Worm (Caenorhabditis elegans) whole organism, L3 larva: ENCODE data around the gene T22B7.4.

Source experiments
- R02D3.7 ChIP-seq: fragments of 150-350 bp; optimal IDR thresholded peaks from 2 replicates; lab custom pipeline; 2014; ENCODE audit warnings: missing biosample characterization, missing genetic modification characterization
- ZK546.5 ChIP-seq: sonication (generic microtip); optimal IDR thresholded peaks from 2 replicates; lab custom pipeline; 2017; ENCODE audit warnings: missing biosample characterization, missing genetic modification characterization
- aly-2 ChIP-seq: fragments of 150-350 bp; optimal IDR thresholded peaks from 2 replicates; lab custom pipeline; 2014; ENCODE audit warnings: missing biosample characterization, missing genetic modification characterization
- ceh-9 ChIP-seq: sonication (generic microtip); optimal IDR thresholded peaks from 2 replicates; lab custom pipeline; 2018; ENCODE audit warnings: missing biosample characterization, missing genetic modification characterization
- egl-27 ChIP-seq: sonication (generic microtip); optimal IDR thresholded peaks from 4 replicates; lab custom pipeline; 2017; ENCODE audit warnings: missing biosample characterization, missing genetic modification reagents, missing genetic modification characterization
- nhr-23 ChIP-seq: fragments of 150-350 bp; optimal IDR thresholded peaks from 2 replicates; lab custom pipeline; 2014; ENCODE audit warnings: missing biosample characterization, missing genetic modification reagents, missing genetic modification characterization
- nhr-76 ChIP-seq: fragments of 150-350 bp; sonication (generic microtip); optimal IDR thresholded peaks from 5 replicates; lab custom pipeline; 2014; ENCODE audit warnings: missing biosample characterization, missing genetic modification characterization
- pha-4 ChIP-seq: fragments of 150-350 bp; optimal IDR thresholded peaks from 2 replicates; lab custom pipeline; 2014; ENCODE audit warnings: missing biosample characterization, missing genetic modification reagents, missing genetic modification characterization
- pqm-1 ChIP-seq: fragments of 150-350 bp; optimal IDR thresholded peaks from 2 replicates; lab custom pipeline; 2017; ENCODE audit warnings: missing biosample characterization, missing genetic modification characterization, inconsistent platforms
- skn-1 ChIP-seq: fragments of 150-350 bp; optimal IDR thresholded peaks from 2 replicates; lab custom pipeline; 2014; ENCODE audit warnings: missing biosample characterization, missing genetic modification characterization
- snpc-4 ChIP-seq: fragments of 150-350 bp; optimal IDR thresholded peaks from 2 replicates; lab custom pipeline; 2014; ENCODE audit warnings: missing biosample characterization, missing genetic modification characterization
- unc-62 ChIP-seq: fragments of 150-350 bp; sonication (generic microtip); optimal IDR thresholded peaks from 4 replicates; lab custom pipeline; 2014; ENCODE audit warnings: missing biosample characterization, missing genetic modification reagents, missing genetic modification characterization
- ztf-11 ChIP-seq: fragments of 150-350 bp; optimal IDR thresholded peaks from 2 replicates; lab custom pipeline; 2014; ENCODE audit warnings: missing biosample characterization, missing genetic modification characterization
- ztf-4 ChIP-seq: fragments of 150-350 bp; optimal IDR thresholded peaks from 2 replicates; lab custom pipeline; 2014; ENCODE audit warnings: missing biosample characterization, missing genetic modification characterization

DNA sequence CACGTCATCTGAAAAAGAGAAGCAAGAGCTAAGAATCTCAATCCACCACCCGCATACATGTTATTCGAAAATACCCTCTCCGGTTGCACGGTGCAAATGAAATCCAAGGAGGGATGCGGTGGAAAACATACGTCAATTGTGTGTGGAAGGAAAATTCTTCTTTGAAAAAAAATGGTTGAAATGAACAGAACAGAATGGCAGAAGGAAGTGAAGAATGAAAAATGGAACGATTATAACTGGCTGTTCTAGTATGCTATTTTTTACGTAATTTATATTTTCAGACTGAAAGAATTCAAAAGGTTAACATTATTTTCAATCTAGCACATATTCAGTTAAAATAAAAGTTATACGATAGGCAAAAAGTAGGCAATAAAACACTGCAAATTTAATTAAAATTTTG lies 25.2 kb downstream of the T22B7.4 start:
- no peak for TF ChIP-seq ztf-11 (tag; lab: Kevin White, UChicago)
- no peak for TF ChIP-seq nhr-76 (tag; lab: Kevin White, UChicago)
- TF ChIP-seq egl-27 (tag; lab: Kevin White, UChicago): no peak
- no peak for TF ChIP-seq ZK546.5 (tag; lab: Kevin White, UChicago)
- no peak for TF ChIP-seq aly-2
- no peak for TF ChIP-seq pqm-1
- no peak for TF ChIP-seq unc-62
- no peak for TF ChIP-seq R02D3.7 (tag; lab: Kevin White, UChicago)
- TF ChIP-seq skn-1 (tag; lab: Kevin White, UChicago): no peak
- no peak for TF ChIP-seq pha-4 (tag; lab: Kevin White, UChicago)
- no peak for TF ChIP-seq nhr-23 (tag; lab: Kevin White, UChicago)
- TF ChIP-seq snpc-4 (tag; lab: Kevin White, UChicago): no peak
- TF ChIP-seq ceh-9 (tag; lab: Kevin White, UChicago): no peak
- TF ChIP-seq ztf-4: no peak
